Worm (Caenorhabditis elegans): Measurements from ENCODE around the gene gap-2.
A peak's percentile ranks its signal among the peaks of the same experiment; 100 is the strongest.

Gene gap-2

ce11 chrX:9510448-9510847 lies 38.2 kb downstream of the gap-2 start:
- TF ChIP-seq sma-9 (GFP tag; optimal IDR thresholded peaks at IDR 0.05) (no peak), sma-9 (tag; optimal IDR thresholded peaks at IDR 0.05) (no peak), mdl-1 (tag; optimal IDR thresholded peaks at IDR 0.05) (no peak), blmp-1 (tag; optimal IDR thresholded peaks at IDR 0.05; ENCODE audit: insufficient read depth) (no peak), unc-39 (tag; optimal IDR thresholded peaks at IDR 0.05) (no peak), nhr-12 (tag; optimal IDR thresholded peaks at IDR 0.05) (no peak), skn-1 (tag; optimal IDR thresholded peaks at IDR 0.05) (no peak), ceh-16 (tag; optimal IDR thresholded peaks at IDR 0.05) (no peak), sma-3 (GFP tag; optimal IDR thresholded peaks at IDR 0.05) (no peak), Y55F3AM.14 (GFP tag; optimal IDR thresholded peaks at IDR 0.05) (no peak), C34F6.9 (tag; optimal IDR thresholded peaks at IDR 0.05) (no peak)

DNA sequence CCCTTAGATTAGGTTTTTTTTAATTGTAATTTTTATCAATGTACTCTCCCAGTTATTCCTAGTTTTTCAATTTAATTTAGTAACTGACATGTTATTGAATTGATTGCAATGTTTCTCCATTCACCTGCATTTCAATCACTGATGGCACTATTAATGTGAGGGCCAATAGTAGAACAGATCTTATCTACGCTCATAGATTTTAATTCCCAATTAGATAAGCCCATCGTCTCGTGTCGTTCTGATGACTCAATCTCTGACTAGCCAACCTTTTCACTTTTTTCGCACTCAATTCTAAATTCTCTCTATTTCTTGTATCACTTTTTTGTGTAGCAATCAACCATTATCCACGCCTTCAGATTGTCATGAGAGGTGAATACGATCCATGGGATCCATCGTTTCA lies 40.2 kb downstream of the gap-2 start:
- TF ChIP-seq skn-1 (tag; optimal IDR thresholded peaks at IDR 0.05) (no peak), ceh-16 (tag; optimal IDR thresholded peaks at IDR 0.05) (peak; percentile 53)

- TF ChIP-seq ceh-82 (tag; optimal IDR thresholded peaks at IDR 0.05) (no peak), nhr-12 (tag; optimal IDR thresholded peaks at IDR 0.05) (no peak), aly-2 (tag; optimal IDR thresholded peaks at IDR 0.05) (no peak), nhr-11 (tag; optimal IDR thresholded peaks at IDR 0.05) (no peak), mab-5 (tag; optimal IDR thresholded peaks at IDR 0.05) (no peak), lin-13 (GFP tag; optimal IDR thresholded peaks at IDR 0.05) (no peak), alr-1 (tag; optimal IDR thresholded peaks at IDR 0.05) (no peak), nhr-21 (tag; optimal IDR thresholded peaks at IDR 0.05) (no peak), mdl-1 (tag; optimal IDR thresholded peaks at IDR 0.05) (no peak), sma-3 (GFP tag; optimal IDR thresholded peaks at IDR 0.05) (no peak), nhr-77 (tag; optimal IDR thresholded peaks at IDR 0.05) (no peak), blmp-1 (tag; optimal IDR thresholded peaks at IDR 0.05; ENCODE audit: insufficient read depth) (no peak), Y55F3AM.14 (GFP tag; optimal IDR thresholded peaks at IDR 0.05) (no peak), fos-1 (tag; optimal IDR thresholded peaks at IDR 0.05) (no peak), ztf-1 (GFP tag; conservative IDR thresholded peaks at IDR 0.05) (no peak)
These were observed 44.8 kb downstream of the gap-2 start, which contains the start of gene C07B5.2 for ce11 chrX:9517106-9517505. Gene C07B5.2, minus strand, starts transcription at chrX:9517206.

DNA sequence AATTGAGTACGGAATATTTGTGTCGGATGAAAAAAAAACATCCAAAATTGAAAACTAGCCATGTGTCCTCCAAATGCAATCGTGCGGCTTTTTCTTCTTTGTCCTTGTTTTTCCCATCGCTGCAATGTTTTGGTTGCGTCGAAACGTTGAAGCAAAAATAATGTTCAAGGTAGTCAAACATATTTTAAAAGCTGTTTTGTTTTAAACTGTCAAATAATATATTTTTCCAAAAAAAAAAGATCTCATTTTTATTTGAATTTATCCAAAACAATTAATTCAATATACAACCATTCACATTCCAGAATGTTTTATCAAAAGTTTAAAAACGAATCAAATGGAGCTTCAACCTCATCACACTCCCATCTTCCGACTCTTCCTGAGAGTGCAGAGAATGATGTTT lies 46.4 kb downstream of the gap-2 start, which contains the start of gene C07B5.6:
TSS of gene C07B5.6 (plus strand) at position 301 of the 400 bp plus-strand sequence.
- TF ChIP-seq aly-2 (tag; optimal IDR thresholded peaks at IDR 0.05) (no peak), dmd-4 (tag; optimal IDR thresholded peaks at IDR 0.05) (no peak), Y55F3AM.14 (GFP tag; optimal IDR thresholded peaks at IDR 0.05) (no peak), R02D3.7 (tag; optimal IDR thresholded peaks at IDR 0.05) (no peak), ztf-4 (tag; optimal IDR thresholded peaks at IDR 0.05) (no peak), mdl-1 (tag; optimal IDR thresholded peaks at IDR 0.05) (no peak), nhr-10 (tag; optimal IDR thresholded peaks at IDR 0.05) (no peak), lsy-2 (tag; optimal IDR thresholded peaks at IDR 0.05) (no peak), sma-3 (GFP tag; optimal IDR thresholded peaks at IDR 0.05) (no peak), nhr-21 (tag; optimal IDR thresholded peaks at IDR 0.05) (no peak), unc-55 (GFP tag; optimal IDR thresholded peaks at IDR 0.05) (no peak)

DNA sequence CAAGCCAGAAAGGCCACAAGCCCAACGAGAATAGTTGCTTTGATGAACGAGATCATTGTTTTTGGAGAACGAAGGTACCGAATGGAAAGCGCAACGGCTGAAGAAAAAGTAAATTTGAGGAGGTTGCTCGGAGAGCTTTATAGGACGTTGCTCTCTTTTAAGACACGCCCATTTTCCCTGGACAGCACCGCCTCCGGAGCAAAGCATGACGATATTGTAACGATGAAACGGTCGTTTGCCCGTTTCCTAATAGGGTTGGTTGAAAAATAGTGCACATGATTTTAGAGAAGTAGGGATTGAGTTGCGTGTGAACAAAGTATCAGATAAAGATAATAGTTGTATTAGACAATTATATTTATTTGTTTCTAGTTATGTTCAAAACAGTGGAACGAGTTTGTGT lies 50.8 kb downstream of the gap-2 start, which contains the start of gene C07B5.3:
TSS of gene C07B5.3 (minus strand) at position 101 of the 400 bp plus-strand sequence.
- TF ChIP-seq lin-39 (tag; optimal IDR thresholded peaks at IDR 0.05) = no peak
- TF ChIP-seq dmd-4 (tag; optimal IDR thresholded peaks at IDR 0.05) = no peak
- TF ChIP-seq C34F6.9 (tag; optimal IDR thresholded peaks at IDR 0.05) = no peak

- TF ChIP-seq aly-2 (tag; optimal IDR thresholded peaks at IDR 0.05) = no peak
- TF ChIP-seq ztf-11 (tag; optimal IDR thresholded peaks at IDR 0.05) = no peak
- TF ChIP-seq elt-3 (tag; optimal IDR thresholded peaks at IDR 0.05) = no peak
- TF ChIP-seq unc-62 (GFP tag; optimal IDR thresholded peaks at IDR 0.05) = no peak
- peak; percentile 25 for TF ChIP-seq crh-2 (tag; optimal IDR thresholded peaks at IDR 0.05)
- no peak for TF ChIP-seq nhr-11 (tag; optimal IDR thresholded peaks at IDR 0.05)
- no peak for TF ChIP-seq peb-1 (tag; optimal IDR thresholded peaks at IDR 0.05)
- no peak for TF ChIP-seq mbf-1 (tag; optimal IDR thresholded peaks at IDR 0.05)
- no peak for TF ChIP-seq fos-1 (tag; optimal IDR thresholded peaks at IDR 0.05)
- no peak for TF ChIP-seq nhr-21 (tag; optimal IDR thresholded peaks at IDR 0.05)
- TF ChIP-seq nhr-10 (tag; optimal IDR thresholded peaks at IDR 0.05) = no peak
- TF ChIP-seq zag-1 (tag; optimal IDR thresholded peaks at IDR 0.05) = no peak
- no peak for TF ChIP-seq C34F6.9 (tag; optimal IDR thresholded peaks at IDR 0.05)
- no peak for TF ChIP-seq dmd-4 (tag; optimal IDR thresholded peaks at IDR 0.05)
- peak; percentile 55 for TF ChIP-seq blmp-1 (tag; optimal IDR thresholded peaks at IDR 0.05; ENCODE audit: insufficient read depth)
- peak; percentile 15 for TF ChIP-seq sma-3 (GFP tag; optimal IDR thresholded peaks at IDR 0.05)
- TF ChIP-seq nhr-23 (tag; optimal IDR thresholded peaks at IDR 0.05) = no peak
- peak; percentile 68 for TF ChIP-seq nhr-25 (tag; optimal IDR thresholded peaks at IDR 0.05)
These were observed 55.6 kb downstream of the gap-2 start for ce11 chrX:9527898-9528297.
